Fruit fly (Drosophila melanogaster) whole organism, embryonic: ENCODE results near the gene gish.

Experiments
- Abd-B ChIP-seq: fragments of 200-800 bp; sonication (Bioruptor generic); optimal IDR thresholded peaks from 2 replicates; lab custom pipeline; 2018; ENCODE audit warnings: missing biosample characterization, mild to moderate bottlenecking, missing genetic modification characterization, moderate library complexity
- Awh ChIP-seq: fragments of 200-800 bp; sonication (Bioruptor generic); IDR thresholded peaks from 2 replicates; pipeline ENCODE4, ENCODE4 v1.3.6; 2022; ENCODE audit warnings: missing biosample characterization, missing genetic modification characterization
- Bdp1 ChIP-seq: fragments of 200-800 bp; sonication (Bioruptor generic); optimal IDR thresholded peaks from 3 replicates; lab custom pipeline; 2016; ENCODE audit warnings: missing biosample characterization, missing genetic modification characterization
- CG10321 ChIP-seq: fragments of 200-800 bp; sonication (Bioruptor generic); IDR thresholded peaks from 2 replicates; pipeline ENCODE4 v1.3.6; 2022; ENCODE audit warnings: missing biosample characterization, missing genetic modification characterization
- CG10565 ChIP-seq: fragments of 200-800 bp; sonication (Bioruptor generic); optimal IDR thresholded peaks from 3 replicates; lab custom pipeline; 2016; ENCODE audit warnings: missing biosample characterization, mild to moderate bottlenecking, missing genetic modification characterization
- CG11696 ChIP-seq: fragments of 200-800 bp; sonication (Bioruptor generic); IDR thresholded peaks from 2 replicates; pipeline ENCODE4 v1.3.6; 2022; ENCODE audit warnings: missing biosample characterization, missing genetic modification characterization
- CG13123 ChIP-seq: fragments of 200-800 bp; sonication (Bioruptor generic); optimal IDR thresholded peaks from 2 replicates; lab custom pipeline; 2016; ENCODE audit warnings: missing biosample characterization, missing genetic modification characterization
- CG13775 ChIP-seq: fragments of 200-800 bp; sonication (Bioruptor generic); optimal IDR thresholded peaks from 3 replicates; lab custom pipeline; 2017; ENCODE audit warnings: missing biosample characterization, mild to moderate bottlenecking, missing genetic modification characterization
- CG14667 ChIP-seq: fragments of 200-800 bp; sonication (Bioruptor generic); IDR thresholded peaks from 2 replicates; pipeline ENCODE4 v1.3.6; 2022; ENCODE audit warnings: missing biosample characterization, missing genetic modification characterization
- CG1529 ChIP-seq: fragments of 200-800 bp; sonication (Bioruptor generic); optimal IDR thresholded peaks from 3 replicates; lab custom pipeline; 2018; ENCODE audit warnings: missing biosample characterization, missing genetic modification characterization
- CG17186 ChIP-seq: fragments of 200-800 bp; sonication (Bioruptor generic); optimal IDR thresholded peaks from 3 replicates; lab custom pipeline; 2017; ENCODE audit warnings: missing biosample characterization, missing genetic modification reagents, missing genetic modification characterization
- CG17568 ChIP-seq: fragments of 200-800 bp; sonication (Bioruptor generic); optimal IDR thresholded peaks from 2 replicates; lab custom pipeline; 2018; ENCODE audit warnings: missing biosample characterization, mild to moderate bottlenecking, missing genetic modification characterization, moderate library complexity
- CG17829 ChIP-seq: fragments of 200-800 bp; optimal IDR thresholded peaks from 2 replicates; lab custom pipeline; 2019; ENCODE audit warnings: missing biosample characterization, mild to moderate bottlenecking, missing genetic modification characterization, moderate library complexity
- CG18262 ChIP-seq: fragments of 200-800 bp; optimal IDR thresholded peaks from 3 replicates; lab custom pipeline; 2019; ENCODE audit warnings: missing biosample characterization, mild to moderate bottlenecking, missing genetic modification characterization, moderate library complexity
- CG33213 ChIP-seq: fragments of 200-800 bp; sonication (Bioruptor generic); optimal IDR thresholded peaks from 3 replicates; lab custom pipeline; 2016; ENCODE audit warnings: missing biosample characterization, missing genetic modification characterization
- CG4282 ChIP-seq: fragments of 200-800 bp; sonication (Bioruptor generic); optimal IDR thresholded peaks from 2 replicates; lab custom pipeline; 2016; ENCODE audit warnings: missing biosample characterization, missing genetic modification characterization
- CG4404 ChIP-seq: fragments of 200-800 bp; sonication (Bioruptor generic); IDR thresholded peaks from 2 replicates; pipeline ENCODE4 v1.3.6; 2022; ENCODE audit warnings: missing biosample characterization, missing genetic modification characterization
- CG5180 ChIP-seq: fragments of 200-800 bp; sonication (Bioruptor generic); optimal IDR thresholded peaks from 3 replicates; lab custom pipeline; 2017; ENCODE audit warnings: missing biosample characterization, missing genetic modification characterization, mild to moderate bottlenecking, moderate library complexity, missing genetic modification reagents
- CG9817 ChIP-seq: fragments of 200-800 bp; sonication (Bioruptor generic); optimal IDR thresholded peaks from 2 replicates; lab custom pipeline; 2018; ENCODE audit warnings: missing biosample characterization, mild to moderate bottlenecking, missing genetic modification characterization, moderate library complexity
- Chrac-16 ChIP-seq: fragments of 200-800 bp; sonication (Bioruptor generic); optimal IDR thresholded peaks from 3 replicates; lab custom pipeline; 2016; ENCODE audit warnings: missing biosample characterization, missing genetic modification characterization
- D19A ChIP-seq: fragments of 200-800 bp; optimal IDR thresholded peaks from 3 replicates; lab custom pipeline; 2019; ENCODE audit warnings: missing biosample characterization, mild to moderate bottlenecking, missing genetic modification characterization, moderate library complexity
- Deaf1 ChIP-seq: fragments of 200-800 bp; optimal IDR thresholded peaks from 3 replicates; lab custom pipeline; 2019; ENCODE audit warnings: missing biosample characterization, mild to moderate bottlenecking, missing genetic modification characterization, moderate library complexity
- Dref ChIP-seq: fragments of 200-800 bp; sonication (Bioruptor generic); IDR thresholded peaks from 2 replicates; pipeline ENCODE4 v1.3.6; 2022; ENCODE audit warnings: missing biosample characterization, missing genetic modification characterization
- ERR ChIP-seq: fragments of 200-800 bp; sonication (Bioruptor generic); optimal IDR thresholded peaks from 2 replicates; lab custom pipeline; 2016; ENCODE audit warnings: missing biosample characterization, missing genetic modification characterization
- GATAe ChIP-seq: fragments of 200-800 bp; sonication (Bioruptor generic); conservative IDR thresholded peaks from 2 replicates; pipeline ENCODE4 v1.3.6; 2022; ENCODE audit warnings: missing biosample characterization, missing genetic modification characterization
- HLH54F ChIP-seq: fragments of 200-800 bp; sonication (Bioruptor generic); optimal IDR thresholded peaks from 3 replicates; lab custom pipeline; 2016; ENCODE audit warnings: missing biosample characterization, missing genetic modification characterization
- Jarid2 ChIP-seq: fragments of 200-800 bp; sonication (Bioruptor generic); optimal IDR thresholded peaks from 3 replicates; lab custom pipeline; 2017; ENCODE audit warnings: mild to moderate bottlenecking, missing biosample characterization, missing genetic modification reagents, missing genetic modification characterization
- Nf-YA ChIP-seq: fragments of 200-800 bp; sonication (Bioruptor generic); IDR thresholded peaks from 2 replicates; pipeline ENCODE4 v1.3.6; 2022; ENCODE audit warnings: missing biosample characterization, missing genetic modification characterization
- Ssrp ChIP-seq: fragments of 200-800 bp; sonication (Bioruptor generic); optimal IDR thresholded peaks from 2 replicates; lab custom pipeline; 2018; ENCODE audit warnings: missing biosample characterization, mild to moderate bottlenecking, missing genetic modification characterization, moderate library complexity
- Tbp ChIP-seq: fragments of >200 bp; optimal IDR thresholded peaks from 2 replicates; lab custom pipeline; 2018; ENCODE audit warnings: missing biosample characterization, missing genetic modification characterization
- amos ChIP-seq: fragments of 200-800 bp; sonication (Bioruptor generic); IDR thresholded peaks from 2 replicates; pipeline ENCODE4 v1.3.6; 2022; ENCODE audit warnings: missing biosample characterization, missing genetic modification characterization; ENCODE audit not compliant: partially characterized antibody
- ase ChIP-seq: fragments of 200-800 bp; sonication (Bioruptor generic); IDR thresholded peaks from 3 replicates; pipeline ENCODE4 v1.3.6; 2022; ENCODE audit warnings: missing biosample characterization, missing genetic modification characterization
- cad ChIP-seq: fragments of >200 bp; optimal IDR thresholded peaks from 2 replicates; lab custom pipeline; 2017; ENCODE audit warnings: missing biosample characterization, missing genetic modification characterization
- chn ChIP-seq: fragments of 200-800 bp; sonication (Bioruptor generic); optimal IDR thresholded peaks from 2 replicates; lab custom pipeline; 2016; ENCODE audit warnings: missing biosample characterization, missing genetic modification characterization
- da ChIP-seq: fragments of 200-800 bp; sonication (Bioruptor generic); optimal IDR thresholded peaks from 2 replicates; lab custom pipeline; 2016; ENCODE audit warnings: missing biosample characterization, missing genetic modification characterization
- gem ChIP-seq: fragments of 200-800 bp; sonication (Bioruptor generic); optimal IDR thresholded peaks from 2 replicates; lab custom pipeline; 2019; ENCODE audit warnings: missing biosample characterization, mild to moderate bottlenecking, missing genetic modification characterization, moderate library complexity
- gsb-n ChIP-seq: fragments of 200-800 bp; sonication (Bioruptor generic); optimal IDR thresholded peaks from 3 replicates; lab custom pipeline; 2018; ENCODE audit warnings: missing biosample characterization, mild to moderate bottlenecking, missing genetic modification characterization
- jumu ChIP-seq: fragments of 200-800 bp; sonication (Bioruptor generic); optimal IDR thresholded peaks from 3 replicates; lab custom pipeline; 2016; ENCODE audit warnings: missing biosample characterization, missing genetic modification characterization
- kni ChIP-seq: fragments of 200-800 bp; sonication (Bioruptor generic); optimal IDR thresholded peaks from 3 replicates; lab custom pipeline; 2017; ENCODE audit warnings: mild to moderate bottlenecking, missing biosample characterization, missing genetic modification reagents, missing genetic modification characterization
- lola ChIP-seq, 3 experiments: fragments of >200 bp in 2 of 3; fragments of 200-800 bp in 1 of 3; sonication (Bioruptor generic) in 1 of 3; optimal IDR thresholded peaks; 2 replicates each; lab custom pipeline; 2017 to 2019; ENCODE audit warnings: missing biosample characterization in 3 of 3, missing genetic modification characterization in 3 of 3, mild to moderate bottlenecking in 1 of 3, moderate library complexity in 1 of 3
- nom ChIP-seq: fragments of 200-800 bp; sonication (Bioruptor generic); optimal IDR thresholded peaks from 2 replicates; lab custom pipeline; 2017; ENCODE audit warnings: missing biosample characterization, missing genetic modification characterization, mild to moderate bottlenecking, moderate library complexity, missing genetic modification reagents
- onecut ChIP-seq: fragments of 200-800 bp; sonication (Bioruptor generic); IDR thresholded peaks from 2 replicates; pipeline ENCODE4 v1.3.6; 2022; ENCODE audit warnings: missing biosample characterization, missing genetic modification characterization
- pnt ChIP-seq: fragments of 200-800 bp; sonication (Bioruptor generic); optimal IDR thresholded peaks from 3 replicates; lab custom pipeline; 2016; ENCODE audit warnings: missing biosample characterization, missing genetic modification characterization
- psq ChIP-seq: fragments of 200-800 bp; sonication (Bioruptor generic); optimal IDR thresholded peaks from 2 replicates; lab custom pipeline; 2017; ENCODE audit warnings: missing biosample characterization, missing genetic modification characterization
- sima ChIP-seq: fragments of 200-800 bp; sonication (Bioruptor generic); optimal IDR thresholded peaks from 2 replicates; lab custom pipeline; 2016; ENCODE audit warnings: missing biosample characterization, missing genetic modification characterization
- so ChIP-seq: fragments of 200-800 bp; sonication (Bioruptor generic); IDR thresholded peaks from 3 replicates; pipeline ENCODE4 v1.3.6; 2022; ENCODE audit warnings: missing biosample characterization, missing genetic modification characterization
- stc ChIP-seq: fragments of 200-800 bp; sonication (Bioruptor generic); IDR thresholded peaks from 2 replicates; pipeline ENCODE4 v1.3.6; 2022; ENCODE audit warnings: missing biosample characterization, missing genetic modification characterization
- ttk ChIP-seq: fragments of 200-800 bp; sonication (Bioruptor generic); IDR thresholded peaks from 2 replicates; pipeline ENCODE4 v2.1.2; 2022; ENCODE audit warnings: missing biosample characterization, missing genetic modification characterization
- unc-4 ChIP-seq: fragments of 200-800 bp; sonication (Bioruptor generic); IDR thresholded peaks from 2 replicates; pipeline ENCODE4 v1.3.6; 2022; ENCODE audit warnings: missing biosample characterization, missing genetic modification characterization; ENCODE audit not compliant: partially characterized antibody
- usp ChIP-seq: fragments of >200 bp; optimal IDR thresholded peaks from 2 replicates; lab custom pipeline; 2017; ENCODE audit warnings: missing biosample characterization, missing genetic modification characterization
- yki ChIP-seq: fragments of >200 bp; optimal IDR thresholded peaks from 3 replicates; lab custom pipeline; 2018

Gene gish

DNA sequence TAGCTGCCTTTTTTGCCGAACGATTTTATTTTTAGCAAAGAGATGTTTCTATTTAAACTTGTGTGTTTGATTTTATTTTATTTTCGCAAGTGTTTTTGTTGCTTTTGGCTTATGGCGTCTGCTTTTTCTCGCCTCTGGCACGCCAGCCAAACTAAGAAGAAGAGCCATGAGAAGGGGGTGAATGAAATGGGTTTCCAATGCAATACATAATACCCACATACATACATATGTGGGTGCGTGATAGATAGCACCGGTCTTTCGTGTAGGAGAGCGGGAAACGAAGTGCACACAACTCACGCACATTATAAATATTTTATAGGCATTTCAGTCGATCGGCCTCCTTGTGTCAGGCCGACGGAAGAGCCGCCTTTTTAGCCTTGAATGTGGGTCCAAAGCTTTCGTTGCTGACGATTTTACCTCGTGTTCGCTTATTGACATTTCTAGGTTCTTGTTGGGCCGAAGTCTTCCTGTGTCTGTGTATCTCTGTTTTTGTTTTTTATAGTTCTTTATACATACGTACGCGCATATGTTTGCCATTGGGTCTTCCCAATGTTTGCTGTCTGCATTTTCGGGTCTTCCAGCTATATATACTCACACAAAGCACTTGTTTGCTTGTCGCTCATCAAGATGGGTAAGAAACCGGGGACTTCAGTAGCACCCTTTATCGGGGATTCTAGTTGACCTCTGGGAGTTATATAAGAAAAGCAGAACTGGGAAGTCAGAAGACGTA, 3.8 kb downstream of the gish start (continued):
- TF ChIP-seq Dref (GFP tag; lab: Robert Waterston, UW) (no peak), Chrac-16 (GFP tag; lab: Kevin White, UChicago) (no peak), Deaf1 (tag; lab: Kevin White, UChicago) (peak; percentile 75), CG17186 (no peak), ERR (GFP tag; lab: Kevin White, UChicago) (no peak), unc-4 (GFP tag; lab: Robert Waterston, UW) (no peak), so (GFP tag; lab: Robert Waterston, UW) (no peak), CG14667 (GFP tag; lab: Robert Waterston, UW) (no peak), CG33213 (no peak), CG5180 (GFP tag; lab: Kevin White, UChicago) (no peak), Nf-YA (GFP tag; lab: Robert Waterston, UW) (no peak), Jarid2 (peak; percentile 3), lola (GFP tag; optimal IDR thresholded peaks at IDR 0.05; lab: Kevin White, UChicago) (peak in 1 of 3 experiments; percentile 32), chn (no peak), ttk (GFP tag; lab: Robert Waterston, UW) (no peak), GATAe (GFP tag; lab: Robert Waterston, UW) (no peak), HLH54F (no peak), CG11696 (GFP tag; lab: Robert Waterston, UW) (no peak), CG10565 (no peak), usp (GFP tag; lab: Kevin White, UChicago) (no peak), kni (peak; percentile 83), Bdp1 (GFP tag; lab: Kevin White, UChicago) (no peak), CG18262 (tag; lab: Kevin White, UChicago) (peak; percentile 18), da (GFP tag; lab: Kevin White, UChicago) (no peak), CG17829 (tag; lab: Kevin White, UChicago) (no peak), CG4404 (GFP tag; lab: Robert Waterston, UW) (no peak), nom (GFP tag; lab: Kevin White, UChicago) (no peak), D19A (no peak), gem (tag; lab: Kevin White, UChicago) (no peak), stc (GFP tag; lab: Robert Waterston, UW) (no peak), yki (lab: Kevin White, UChicago) (no peak), gsb-n (tag; lab: Kevin White, UChicago) (peak; percentile 26), CG1529 (no peak), Abd-B (GFP tag; lab: Kevin White, UChicago) (no peak), Ssrp (tag; lab: Kevin White, UChicago) (no peak), amos (no peak), sima (GFP tag; lab: Kevin White, UChicago) (no peak), CG4282 (GFP tag; lab: Kevin White, UChicago) (no peak), CG17568 (peak; percentile 4), CG9817 (tag; lab: Kevin White, UChicago) (no peak), ase (GFP tag; lab: Robert Waterston, UW) (no peak), cad (no peak), Awh (GFP tag; lab: Robert Waterston, UW) (no peak), onecut (GFP tag; lab: Robert Waterston, UW) (peak; percentile 13; the same call in 1 of the 2 replicates), CG13123 (GFP tag; lab: Kevin White, UChicago) (no peak), jumu (GFP tag; lab: Kevin White, UChicago) (no peak), psq (GFP tag; lab: Kevin White, UChicago) (no peak), Tbp (GFP tag; lab: Kevin White, UChicago) (no peak), CG10321 (GFP tag; lab: Robert Waterston, UW) (no peak), CG13775 (GFP tag; lab: Kevin White, UChicago) (no peak), pnt (GFP tag; lab: Kevin White, UChicago) (no peak)
